Fruit fly (Drosophila melanogaster) Kc167 (cell line): ENCODE results near the gene CG17027.

Source experiments
- h ChIP-seq: fragments of >200 bp; optimal IDR thresholded peaks from 3 replicates; lab custom pipeline; 2018; ENCODE audit warnings: missing external identifiers
- insv ChIP-seq: fragments of >200 bp; optimal IDR thresholded peaks from 3 replicates; lab custom pipeline; 2018; ENCODE audit warnings: missing external identifiers

dm6 chr3L:15987635-15988034, 7.7 kb downstream of the CG17027 start, which contains the start of gene PolD1:
- TF ChIP-seq insv (lab: Kevin White, UChicago) (no peak), h (lab: Kevin White, UChicago) (no peak)
